Worm (Caenorhabditis elegans): Measurements from ENCODE around the gene sptf-2.

ce11 chrII:8611330-8611729 is 13.9 kb upstream of the sptf-2 start:
- TF ChIP-seq rbr-2 (tag; optimal IDR thresholded peaks at IDR 0.05) (no peak), mdl-1 (tag; optimal IDR thresholded peaks at IDR 0.05) (no peak), lin-13 (GFP tag; optimal IDR thresholded peaks at IDR 0.05) (no peak), F44E2.7 (GFP tag; IDR thresholded peaks at IDR 0.05) (no peak), skn-1 (tag; optimal IDR thresholded peaks at IDR 0.05) (no peak), lim-7 (GFP tag; IDR thresholded peaks at IDR 0.05) (no peak), snpc-1.2 (GFP tag; IDR thresholded peaks at IDR 0.05) (no peak), saeg-2 (GFP tag; IDR thresholded peaks at IDR 0.05) (no peak), ceh-20 (GFP tag; IDR thresholded peaks at IDR 0.05) (no peak), pha-4 (GFP tag; IDR thresholded peaks at IDR 0.05) (no peak), pha-4 (tag; optimal IDR thresholded peaks at IDR 0.05) (no peak)

Measured in whole organism, L4 larva.